Worm (Caenorhabditis elegans) whole organism, mixed stage, embryonic: Measurements from ENCODE around the gene comt-5.

ENCODE experiments used
- cnd-1 ChIP-seq: fragments of 200-800 bp; sonication (Bioruptor generic); optimal IDR thresholded peaks from 2 replicates; lab custom pipeline; 2018; ENCODE audit warnings: mild to moderate bottlenecking, missing genetic modification characterization, missing compliant biosample characterization
- drap-1 ChIP-seq: fragments of 200-800 bp; sonication (Bioruptor generic); optimal IDR thresholded peaks from 3 replicates; lab custom pipeline; 2018; ENCODE audit warnings: mild to moderate bottlenecking, missing genetic modification characterization, missing compliant biosample characterization
- elt-1 ChIP-seq: sonication (generic microtip); optimal IDR thresholded peaks from 2 replicates; lab custom pipeline; 2017; ENCODE audit warnings: missing genetic modification characterization, mild to moderate bottlenecking, missing compliant biosample characterization, antibody characterized with exemption, moderate library complexity, borderline replicate concordance; ENCODE audit not compliant: insufficient read depth
- lin-13 ChIP-seq: fragments of 150-350 bp; optimal IDR thresholded peaks from 2 replicates; lab custom pipeline; 2014; ENCODE audit warnings: missing biosample characterization, missing genetic modification characterization
- lsy-2 ChIP-seq: fragments of 150-350 bp; optimal IDR thresholded peaks from 2 replicates; lab custom pipeline; 2014; ENCODE audit warnings: missing biosample characterization, missing genetic modification characterization
- mab-5 ChIP-seq: fragments of 150-350 bp; optimal IDR thresholded peaks from 2 replicates; lab custom pipeline; 2014; ENCODE audit warnings: missing biosample characterization, missing genetic modification characterization
- mep-1 ChIP-seq: fragments of 150-350 bp; optimal IDR thresholded peaks from 2 replicates; lab custom pipeline; 2017; ENCODE audit warnings: missing biosample characterization, missing genetic modification reagents, missing genetic modification characterization, inconsistent platforms
- nhr-12 ChIP-seq: fragments of 150-350 bp; optimal IDR thresholded peaks from 2 replicates; lab custom pipeline; 2014; ENCODE audit warnings: missing biosample characterization, missing genetic modification characterization
- nhr-28 ChIP-seq: fragments of 150-350 bp; optimal IDR thresholded peaks from 2 replicates; lab custom pipeline; 2014; ENCODE audit warnings: missing biosample characterization, missing genetic modification characterization
- nhr-76 ChIP-seq: sonication (generic microtip); optimal IDR thresholded peaks from 2 replicates; lab custom pipeline; 2017; ENCODE audit warnings: missing biosample characterization, missing genetic modification characterization
- snpc-4 ChIP-seq: fragments of 150-350 bp; optimal IDR thresholded peaks from 2 replicates; lab custom pipeline; 2014; ENCODE audit warnings: missing biosample characterization, missing genetic modification characterization
- unc-39 ChIP-seq: fragments of 150-350 bp; optimal IDR thresholded peaks from 2 replicates; lab custom pipeline; 2014; ENCODE audit warnings: missing biosample characterization, missing genetic modification characterization
- unc-62 ChIP-seq: fragments of 150-350 bp; optimal IDR thresholded peaks from 2 replicates; lab custom pipeline; 2014; ENCODE audit warnings: missing biosample characterization, missing genetic modification reagents, missing genetic modification characterization
- ztf-11 ChIP-seq: fragments of 150-350 bp; optimal IDR thresholded peaks from 2 replicates; lab custom pipeline; 2014; ENCODE audit warnings: missing biosample characterization, missing genetic modification characterization

ce11 chrV:2057324-2057723 lies 3.9 kb upstream of the comt-5 start, which contains the start of gene comt-3:
- no peak for TF ChIP-seq mab-5 (tag; lab: Kevin White, UChicago)
- no peak for TF ChIP-seq mep-1 (tag; lab: Kevin White, UChicago)
- TF ChIP-seq nhr-76 (tag; lab: Kevin White, UChicago): no peak
- TF ChIP-seq drap-1 (GFP tag; lab: Kevin White, UChicago): no peak
- TF ChIP-seq snpc-4 (tag; lab: Kevin White, UChicago): no peak
- TF ChIP-seq nhr-12: no peak
- no peak for TF ChIP-seq cnd-1 (tag; lab: Kevin White, UChicago)
- TF ChIP-seq ztf-11 (tag; lab: Kevin White, UChicago): no peak
- TF ChIP-seq lin-13 (tag; lab: Kevin White, UChicago): no peak
- no peak for TF ChIP-seq elt-1
- TF ChIP-seq unc-62 (GFP tag; lab: Kevin White, UChicago): no peak
- TF ChIP-seq nhr-28 (tag; lab: Kevin White, UChicago): no peak
- TF ChIP-seq lsy-2 (tag; lab: Kevin White, UChicago): no peak
- TF ChIP-seq unc-39: no peak
